Worm (Caenorhabditis elegans) whole organism, mixed stage, embryonic: ENCODE data around the gene srt-50.

ENCODE experiments used
- M03D4.4 ChIP-seq: sonication (generic microtip); optimal IDR thresholded peaks from 2 replicates; lab custom pipeline; 2017; ENCODE audit warnings: mild to moderate bottlenecking, missing genetic modification characterization, missing compliant biosample characterization
- bed-3 ChIP-seq: fragments of 200-800 bp; sonication (Bioruptor generic); optimal IDR thresholded peaks from 3 replicates; lab custom pipeline; 2018; ENCODE audit warnings: mild to moderate bottlenecking, missing genetic modification characterization, moderate library complexity, missing compliant biosample characterization
- blmp-1 ChIP-seq: fragments of 150-350 bp; optimal IDR thresholded peaks from 2 replicates; lab custom pipeline; 2014; ENCODE audit warnings: missing biosample characterization, missing genetic modification characterization
- ceh-43 ChIP-seq: fragments of 200-800 bp; sonication (Bioruptor generic); optimal IDR thresholded peaks from 2 replicates; lab custom pipeline; 2018; ENCODE audit warnings: mild to moderate bottlenecking, missing genetic modification characterization, moderate library complexity, missing compliant biosample characterization
- ceh-83 ChIP-seq: fragments of 200-800 bp; sonication (Bioruptor generic); optimal IDR thresholded peaks from 2 replicates; lab custom pipeline; 2018; ENCODE audit warnings: mild to moderate bottlenecking, missing genetic modification characterization, missing compliant biosample characterization
- ces-1 ChIP-seq: fragments of 150-350 bp; optimal IDR thresholded peaks from 2 replicates; lab custom pipeline; 2014; ENCODE audit warnings: missing biosample characterization, missing genetic modification reagents, missing genetic modification characterization
- cnd-1 ChIP-seq: fragments of 200-800 bp; sonication (Bioruptor generic); optimal IDR thresholded peaks from 2 replicates; lab custom pipeline; 2018; ENCODE audit warnings: mild to moderate bottlenecking, missing genetic modification characterization, missing compliant biosample characterization
- drap-1 ChIP-seq: fragments of 200-800 bp; sonication (Bioruptor generic); optimal IDR thresholded peaks from 3 replicates; lab custom pipeline; 2018; ENCODE audit warnings: mild to moderate bottlenecking, missing genetic modification characterization, missing compliant biosample characterization
- elt-1 ChIP-seq: sonication (generic microtip); optimal IDR thresholded peaks from 2 replicates; lab custom pipeline; 2017; ENCODE audit warnings: missing genetic modification characterization, mild to moderate bottlenecking, missing compliant biosample characterization, antibody characterized with exemption, moderate library complexity, borderline replicate concordance; ENCODE audit not compliant: insufficient read depth
- elt-3 ChIP-seq: fragments of 150-350 bp; optimal IDR thresholded peaks from 2 replicates; lab custom pipeline; 2014; ENCODE audit warnings: missing biosample characterization, missing genetic modification characterization
- flh-1 ChIP-seq: fragments of 200-800 bp; sonication (Bioruptor generic); optimal IDR thresholded peaks from 2 replicates; lab custom pipeline; 2018; ENCODE audit warnings: mild to moderate bottlenecking, missing genetic modification characterization, moderate library complexity, missing compliant biosample characterization
- ham-2 ChIP-seq: fragments of 200-800 bp; sonication (Bioruptor generic); optimal IDR thresholded peaks from 2 replicates; lab custom pipeline; 2018; ENCODE audit warnings: mild to moderate bottlenecking, missing genetic modification characterization, missing compliant biosample characterization
- hlh-1 ChIP-seq: fragments of 150-350 bp; optimal IDR thresholded peaks from 2 replicates; lab custom pipeline; 2014; ENCODE audit warnings: missing biosample characterization, missing genetic modification reagents, missing genetic modification characterization
- lin-32 ChIP-seq: fragments of 200-800 bp; sonication (Bioruptor generic); optimal IDR thresholded peaks from 2 replicates; lab custom pipeline; 2018; ENCODE audit warnings: mild to moderate bottlenecking, missing genetic modification characterization, missing compliant biosample characterization
- lsy-2 ChIP-seq: fragments of 150-350 bp; optimal IDR thresholded peaks from 2 replicates; lab custom pipeline; 2014; ENCODE audit warnings: missing biosample characterization, missing genetic modification characterization
- mab-5 ChIP-seq: fragments of 150-350 bp; optimal IDR thresholded peaks from 2 replicates; lab custom pipeline; 2014; ENCODE audit warnings: missing biosample characterization, missing genetic modification characterization
- mep-1 ChIP-seq: fragments of 150-350 bp; optimal IDR thresholded peaks from 2 replicates; lab custom pipeline; 2017; ENCODE audit warnings: missing biosample characterization, missing genetic modification reagents, missing genetic modification characterization, inconsistent platforms
- mls-2 ChIP-seq: sonication (generic microtip); optimal IDR thresholded peaks from 2 replicates; lab custom pipeline; 2016; ENCODE audit warnings: mild to moderate bottlenecking, missing genetic modification characterization, moderate library complexity, missing compliant biosample characterization
- nhr-12 ChIP-seq: fragments of 150-350 bp; optimal IDR thresholded peaks from 2 replicates; lab custom pipeline; 2014; ENCODE audit warnings: missing biosample characterization, missing genetic modification characterization
- nhr-2 ChIP-seq: fragments of 150-350 bp; optimal IDR thresholded peaks from 2 replicates; lab custom pipeline; 2014; ENCODE audit warnings: missing biosample characterization, missing genetic modification characterization
- nhr-237 ChIP-seq: fragments of 150-350 bp; optimal IDR thresholded peaks from 2 replicates; lab custom pipeline; 2014; ENCODE audit warnings: missing biosample characterization, missing genetic modification characterization
- nhr-28 ChIP-seq: fragments of 150-350 bp; optimal IDR thresholded peaks from 2 replicates; lab custom pipeline; 2014; ENCODE audit warnings: missing biosample characterization, missing genetic modification characterization
- pha-4 ChIP-seq: fragments of 150-350 bp; optimal IDR thresholded peaks from 2 replicates; lab custom pipeline; 2018; ENCODE audit warnings: missing biosample characterization, missing genetic modification reagents, missing genetic modification characterization
- sem-2 ChIP-seq: fragments of 200-800 bp; sonication (Bioruptor generic); optimal IDR thresholded peaks from 2 replicates; lab custom pipeline; 2018; ENCODE audit warnings: mild to moderate bottlenecking, missing genetic modification characterization, missing compliant biosample characterization
- snpc-4 ChIP-seq: fragments of 150-350 bp; optimal IDR thresholded peaks from 2 replicates; lab custom pipeline; 2014; ENCODE audit warnings: missing biosample characterization, missing genetic modification characterization
- sptf-1 ChIP-seq: sonication (generic microtip); optimal IDR thresholded peaks from 2 replicates; lab custom pipeline; 2017; ENCODE audit warnings: mild to moderate bottlenecking, missing genetic modification characterization, moderate library complexity, missing compliant biosample characterization
- tbx-8 ChIP-seq: fragments of 200-800 bp; sonication (Bioruptor generic); optimal IDR thresholded peaks from 2 replicates; lab custom pipeline; 2018; ENCODE audit warnings: mild to moderate bottlenecking, missing genetic modification characterization, moderate library complexity, missing compliant biosample characterization
- unc-120 ChIP-seq: sonication (generic microtip); optimal IDR thresholded peaks from 2 replicates; lab custom pipeline; 2017; ENCODE audit warnings: missing genetic modification characterization, missing compliant biosample characterization; ENCODE audit not compliant: poor library complexity, severe bottlenecking
- unc-39 ChIP-seq: fragments of 150-350 bp; optimal IDR thresholded peaks from 2 replicates; lab custom pipeline; 2014; ENCODE audit warnings: missing biosample characterization, missing genetic modification characterization
- unc-62 ChIP-seq: fragments of 150-350 bp; optimal IDR thresholded peaks from 2 replicates; lab custom pipeline; 2014; ENCODE audit warnings: missing biosample characterization, missing genetic modification reagents, missing genetic modification characterization
- zip-8 ChIP-seq: fragments of 150-350 bp; optimal IDR thresholded peaks from 2 replicates; lab custom pipeline; 2014; ENCODE audit warnings: missing biosample characterization, missing genetic modification characterization
- ztf-11 ChIP-seq: fragments of 150-350 bp; optimal IDR thresholded peaks from 2 replicates; lab custom pipeline; 2014; ENCODE audit warnings: missing biosample characterization, missing genetic modification characterization

Gene srt-50

ce11 chrIV:15057994-15058393, 16.5 kb upstream of the srt-50 start, which contains the start of gene Y41E3.13:
Gene Y41E3.13, plus strand, starts transcription at chrIV:15058294.
- TF ChIP-seq unc-120 (no peak), hlh-1 (tag; lab: Kevin White, UChicago) (no peak), nhr-237 (tag; lab: Kevin White, UChicago) (no peak), mab-5 (tag; lab: Kevin White, UChicago) (no peak), elt-1 (tag; lab: Kevin White, UChicago) (no peak), ceh-83 (no peak), pha-4 (no peak), nhr-2 (tag; lab: Kevin White, UChicago) (no peak), cnd-1 (tag; lab: Kevin White, UChicago) (no peak), nhr-28 (tag; lab: Kevin White, UChicago) (no peak)

ce11 chrIV:15063789-15064188, 10.7 kb upstream of the srt-50 start:
- TF ChIP-seq sem-2 (GFP tag; lab: Kevin White, UChicago) (no peak), zip-8 (tag; lab: Kevin White, UChicago) (peak; percentile 91), unc-39 (tag; lab: Kevin White, UChicago) (no peak), nhr-2 (tag; lab: Kevin White, UChicago) (no peak), mls-2 (tag; lab: Kevin White, UChicago) (no peak)
- TF ChIP-seq, all 35 proteins: peak for 1

ce11 chrIV:15065653-15066052, 8.8 kb upstream of the srt-50 start, which contains the start of gene Y41E3.18:
Gene Y41E3.18, minus strand, starts transcription at chrIV:15065753.
- TF ChIP-seq lsy-2 (tag; lab: Kevin White, UChicago) (no peak), elt-3 (tag; lab: Kevin White, UChicago) (no peak), mab-5 (tag; lab: Kevin White, UChicago) (no peak), ham-2 (no peak), blmp-1 (tag; lab: Kevin White, UChicago) (no peak), nhr-12 (no peak), ztf-11 (no peak), unc-39 (tag; lab: Kevin White, UChicago) (no peak), elt-1 (tag; lab: Kevin White, UChicago) (no peak), mls-2 (tag; lab: Kevin White, UChicago) (no peak), zip-8 (tag; lab: Kevin White, UChicago) (no peak), nhr-28 (tag; lab: Kevin White, UChicago) (no peak), unc-62 (no peak), cnd-1 (tag; lab: Kevin White, UChicago) (no peak)

ce11 chrIV:15068818-15069217, 5.7 kb upstream of the srt-50 start, which contains the start of gene srt-48:
Gene srt-48, minus strand, starts transcription at chrIV:15068918.
- TF ChIP-seq tbx-8 (GFP tag; lab: Kevin White, UChicago) = no peak
- no peak for TF ChIP-seq snpc-4
- TF ChIP-seq bed-3 (GFP tag; lab: Kevin White, UChicago) = no peak
- no peak for TF ChIP-seq unc-120
- TF ChIP-seq lin-32 (GFP tag; lab: Kevin White, UChicago) = no peak
- no peak for TF ChIP-seq unc-62
- TF ChIP-seq mls-2 (tag; lab: Kevin White, UChicago) = no peak
- TF ChIP-seq drap-1 (GFP tag; lab: Kevin White, UChicago) = no peak
- no peak for TF ChIP-seq sptf-1
- TF ChIP-seq pha-4 = no peak
- TF ChIP-seq ztf-11 = no peak
- no peak for TF ChIP-seq mab-5 (tag; lab: Kevin White, UChicago)
- TF ChIP-seq mep-1 (tag; lab: Kevin White, UChicago) = no peak
- TF ChIP-seq zip-8 (tag; lab: Kevin White, UChicago) = no peak

- TF ChIP-seq ham-2 = no peak
- no peak for TF ChIP-seq M03D4.4
- no peak for TF ChIP-seq nhr-237 (tag; lab: Kevin White, UChicago)
- no peak for TF ChIP-seq ceh-43 (GFP tag; lab: Kevin White, UChicago)
- TF ChIP-seq ztf-11 = no peak
- no peak for TF ChIP-seq elt-3 (tag; lab: Kevin White, UChicago)
- no peak for TF ChIP-seq bed-3 (GFP tag; lab: Kevin White, UChicago)
- no peak for TF ChIP-seq mls-2 (tag; lab: Kevin White, UChicago)
- no peak for TF ChIP-seq sem-2 (GFP tag; lab: Kevin White, UChicago)
- TF ChIP-seq unc-62 = no peak
- TF ChIP-seq flh-1 (GFP tag; lab: Kevin White, UChicago) = no peak
- TF ChIP-seq snpc-4 = no peak
- no peak for TF ChIP-seq nhr-2 (tag; lab: Kevin White, UChicago)
- no peak for TF ChIP-seq ces-1
Measured at ce11 chrIV:15098294-15098693, 23.8 kb downstream of the srt-50 start, which contains the start of gene srt-49. Gene srt-49, minus strand, starts transcription at chrIV:15098394.
